Worm (Caenorhabditis elegans) whole organism, L2 larva: ENCODE measurements around the gene lurp-1.

Experiments
- ama-1 ChIP-seq: fragments of 150-350 bp; optimal IDR thresholded peaks from 2 replicates; lab custom pipeline; 2018; ENCODE audit warnings: inconsistent platforms
- lin-13 ChIP-seq: fragments of 150-350 bp; optimal IDR thresholded peaks from 2 replicates; lab custom pipeline; 2014; ENCODE audit warnings: missing biosample characterization, missing genetic modification reagents, missing genetic modification characterization
- nhr-23 ChIP-seq: fragments of 150-350 bp; optimal IDR thresholded peaks from 2 replicates; lab custom pipeline; 2014; ENCODE audit warnings: missing biosample characterization, missing genetic modification reagents, missing genetic modification characterization
- zag-1 ChIP-seq: fragments of 150-350 bp; optimal IDR thresholded peaks from 2 replicates; lab custom pipeline; 2014; ENCODE audit warnings: missing biosample characterization, missing genetic modification characterization

- no peak for TF ChIP-seq zag-1 (tag; lab: Kevin White, UChicago)
- TF ChIP-seq nhr-23 (tag; lab: Kevin White, UChicago), result no peak
- TF ChIP-seq ama-1, result no peak
- no peak for TF ChIP-seq lin-13 (GFP tag; lab: Kevin White, UChicago)
Observed at ce11 chrII:10930678-10931650, 50.2 kb downstream of the lurp-1 start.
